Worm (Caenorhabditis elegans) whole organism, early embryonic: ENCODE measurements around the gene srw-142.

Source experiments
- aly-1 ChIP-seq: sonication (generic microtip); optimal IDR thresholded peaks from 2 replicates; lab custom pipeline; 2016; ENCODE audit warnings: missing genetic modification characterization, missing compliant biosample characterization
- ama-1 ChIP-seq: fragments of 150-350 bp; optimal IDR thresholded peaks from 2 replicates; lab custom pipeline; 2014
- flt-1 ChIP-seq: fragments of 200-800 bp; sonication (Bioruptor generic); IDR thresholded peaks from 2 replicates; pipeline ENCODE4 v1.3.6; 2022; ENCODE audit warnings: missing genetic modification characterization, missing compliant biosample characterization
- sea-1 ChIP-seq: fragments of 200-800 bp; sonication (Bioruptor generic); conservative IDR thresholded peaks from 2 replicates; pipeline ENCODE4 v1.3.6; 2022; ENCODE audit warnings: missing genetic modification characterization, missing compliant biosample characterization

- TF ChIP-seq ama-1 (lab: Kevin White, UChicago) (no peak), aly-1 (no peak), flt-1 (no peak), sea-1 (GFP tag; lab: Robert Waterston, UW) (no peak)
These were observed 15.9 kb downstream of the srw-142 start for ce11 chrV:2942247-2942646.
